Fruit fly (Drosophila melanogaster) whole organism, embryonic: ENCODE results near the gene drn.

Experiments used
- CG10274 ChIP-seq: fragments of 200-800 bp; sonication (Bioruptor generic); optimal IDR thresholded peaks from 3 replicates; lab custom pipeline; 2017; ENCODE audit warnings: missing biosample characterization, mild to moderate bottlenecking, missing genetic modification characterization
- CG10462 ChIP-seq: fragments of 200-800 bp; sonication (Bioruptor generic); optimal IDR thresholded peaks from 2 replicates; lab custom pipeline; 2016; ENCODE audit warnings: missing biosample characterization, missing genetic modification characterization
- CG11247 ChIP-seq: fragments of 200-800 bp; sonication (Bioruptor generic); IDR thresholded peaks from 2 replicates; pipeline ENCODE4 v1.3.6; 2022; ENCODE audit warnings: missing biosample characterization, missing genetic modification characterization
- CG1233 ChIP-seq: fragments of 200-800 bp; sonication (Bioruptor generic); optimal IDR thresholded peaks from 4 replicates; lab custom pipeline; 2018; ENCODE audit warnings: missing biosample characterization, mild to moderate bottlenecking, missing genetic modification characterization
- CG13287 ChIP-seq: fragments of 200-800 bp; sonication (Bioruptor generic); IDR thresholded peaks from 2 replicates; pipeline ENCODE4 v1.3.6; 2022; ENCODE audit warnings: missing biosample characterization, missing genetic modification characterization; ENCODE audit not compliant: partially characterized antibody
- CG15479 ChIP-seq: fragments of 200-800 bp; sonication (Bioruptor generic); optimal IDR thresholded peaks from 3 replicates; lab custom pipeline; 2019; ENCODE audit warnings: missing biosample characterization, mild to moderate bottlenecking, missing genetic modification characterization, moderate library complexity
- CG15696 ChIP-seq: fragments of 200-800 bp; sonication (Bioruptor generic); optimal IDR thresholded peaks from 2 replicates; lab custom pipeline; 2019; ENCODE audit warnings: missing biosample characterization, mild to moderate bottlenecking, missing genetic modification characterization, moderate library complexity
- CG1647 ChIP-seq: fragments of 200-800 bp; sonication (Bioruptor generic); optimal IDR thresholded peaks from 3 replicates; lab custom pipeline; 2016; ENCODE audit warnings: missing biosample characterization, missing genetic modification characterization
- CG2202 ChIP-seq: fragments of 200-800 bp; sonication (Bioruptor generic); optimal IDR thresholded peaks from 2 replicates; lab custom pipeline; 2018; ENCODE audit warnings: missing biosample characterization, mild to moderate bottlenecking, missing genetic modification characterization
- CG3065 ChIP-seq: fragments of 200-800 bp; sonication (Bioruptor generic); optimal IDR thresholded peaks from 2 replicates; lab custom pipeline; 2016; ENCODE audit warnings: missing biosample characterization, missing genetic modification characterization
- CG34376 ChIP-seq: fragments of 200-800 bp; sonication (Bioruptor generic); optimal IDR thresholded peaks from 2 replicates; lab custom pipeline; 2018; ENCODE audit warnings: missing biosample characterization, mild to moderate bottlenecking, missing genetic modification characterization
- CG4424 ChIP-seq: fragments of 200-800 bp; sonication (Bioruptor generic); optimal IDR thresholded peaks from 3 replicates; lab custom pipeline; 2016; ENCODE audit warnings: missing biosample characterization, missing genetic modification characterization
- CG5953 ChIP-seq: fragments of 200-800 bp; sonication (Bioruptor generic); IDR thresholded peaks from 2 replicates; pipeline ENCODE4 v1.3.6; 2022; ENCODE audit warnings: missing biosample characterization, missing genetic modification characterization
- CG7745 ChIP-seq: fragments of 200-800 bp; sonication (Bioruptor generic); optimal IDR thresholded peaks from 2 replicates; lab custom pipeline; 2018; ENCODE audit warnings: missing biosample characterization, mild to moderate bottlenecking, missing genetic modification characterization, moderate library complexity
- CG8944 ChIP-seq: fragments of 200-800 bp; sonication (Bioruptor generic); optimal IDR thresholded peaks from 3 replicates; lab custom pipeline; 2016; ENCODE audit warnings: missing biosample characterization, missing genetic modification characterization
- CG9609 ChIP-seq: fragments of 200-800 bp; sonication (Bioruptor generic); optimal IDR thresholded peaks from 3 replicates; lab custom pipeline; 2016; ENCODE audit warnings: missing biosample characterization, missing genetic modification characterization
- Dbx ChIP-seq: fragments of 200-800 bp; sonication (Bioruptor generic); IDR thresholded peaks from 3 replicates; pipeline ENCODE4 v1.3.6; 2022; ENCODE audit warnings: missing biosample characterization, missing genetic modification characterization
- E2f1 ChIP-seq: fragments of 200-800 bp; sonication (Bioruptor generic); IDR thresholded peaks from 2 replicates; pipeline ENCODE4 v1.3.6; 2022; ENCODE audit warnings: missing biosample characterization, missing genetic modification characterization
- Elba2 ChIP-seq: fragments of 200-800 bp; sonication (Bioruptor generic); optimal IDR thresholded peaks from 3 replicates; lab custom pipeline; 2016; ENCODE audit warnings: missing biosample characterization, missing genetic modification characterization
- Gsc ChIP-seq: fragments of 200-800 bp; sonication (Bioruptor generic); IDR thresholded peaks from 2 replicates; pipeline ENCODE4 v1.3.6; 2022; ENCODE audit warnings: missing biosample characterization, missing genetic modification characterization
- Kr ChIP-seq: fragments of 200-800 bp; sonication (Bioruptor generic); optimal IDR thresholded peaks from 2 replicates; lab custom pipeline; 2017; ENCODE audit warnings: missing biosample characterization, mild to moderate bottlenecking, missing genetic modification characterization
- NC2β ChIP-seq: fragments of 200-800 bp; sonication (Bioruptor generic); optimal IDR thresholded peaks from 2 replicates; lab custom pipeline; 2016; ENCODE audit warnings: missing biosample characterization, missing genetic modification characterization
- Nf-YA ChIP-seq: fragments of 200-800 bp; sonication (Bioruptor generic); IDR thresholded peaks from 2 replicates; pipeline ENCODE4 v1.3.6; 2022; ENCODE audit warnings: missing biosample characterization, missing genetic modification characterization
- Side ChIP-seq: fragments of 200-800 bp; sonication (Bioruptor generic); optimal IDR thresholded peaks from 2 replicates; lab custom pipeline; 2016; ENCODE audit warnings: missing biosample characterization, missing genetic modification characterization
- Sox100B ChIP-seq: fragments of 200-800 bp; sonication (Bioruptor generic); optimal IDR thresholded peaks from 3 replicates; lab custom pipeline; 2018; ENCODE audit warnings: missing biosample characterization, mild to moderate bottlenecking, missing genetic modification characterization
- Spps ChIP-seq: fragments of 200-800 bp; sonication (Bioruptor generic); optimal IDR thresholded peaks from 2 replicates; lab custom pipeline; 2018; ENCODE audit warnings: missing biosample characterization, mild to moderate bottlenecking, missing genetic modification characterization
- Ssrp ChIP-seq: fragments of 200-800 bp; sonication (Bioruptor generic); optimal IDR thresholded peaks from 2 replicates; lab custom pipeline; 2018; ENCODE audit warnings: missing biosample characterization, mild to moderate bottlenecking, missing genetic modification characterization, moderate library complexity
- Xrp1 ChIP-seq: fragments of 200-800 bp; sonication (Bioruptor generic); IDR thresholded peaks from 2 replicates; pipeline ENCODE4 v1.3.6; 2022; ENCODE audit warnings: missing biosample characterization, missing genetic modification characterization
- bcd ChIP-seq: fragments of 200-800 bp; sonication (Bioruptor generic); optimal IDR thresholded peaks from 2 replicates; lab custom pipeline; 2017; ENCODE audit warnings: missing biosample characterization, mild to moderate bottlenecking, missing genetic modification characterization
- caup ChIP-seq: fragments of 200-800 bp; sonication (Bioruptor generic); optimal IDR thresholded peaks from 3 replicates; lab custom pipeline; 2017; ENCODE audit warnings: missing biosample characterization, mild to moderate bottlenecking, missing genetic modification characterization, moderate library complexity; ENCODE audit not compliant: severe bottlenecking
- dan ChIP-seq: fragments of 200-800 bp; sonication (Bioruptor generic); IDR thresholded peaks from 2 replicates; pipeline ENCODE4 v1.3.6; 2022; ENCODE audit warnings: missing biosample characterization, missing genetic modification characterization
- fd3F ChIP-seq: fragments of 200-800 bp; sonication (Bioruptor generic); optimal IDR thresholded peaks from 2 replicates; lab custom pipeline; 2018; ENCODE audit warnings: missing biosample characterization, mild to moderate bottlenecking, missing genetic modification characterization, moderate library complexity
- gcm2 ChIP-seq: fragments of 200-800 bp; sonication (Bioruptor generic); optimal IDR thresholded peaks from 2 replicates; lab custom pipeline; 2016; ENCODE audit warnings: missing biosample characterization, missing genetic modification characterization
- grn ChIP-seq: fragments of 200-800 bp; sonication (Bioruptor generic); optimal IDR thresholded peaks from 3 replicates; lab custom pipeline; 2017; ENCODE audit warnings: missing biosample characterization, missing genetic modification characterization
- gsb ChIP-seq: fragments of 200-800 bp; sonication (Bioruptor generic); IDR thresholded peaks from 2 replicates; pipeline ENCODE4 v1.3.6; 2022; ENCODE audit warnings: missing biosample characterization, missing genetic modification characterization
- hth ChIP-seq: fragments of >200 bp; optimal IDR thresholded peaks from 2 replicates; lab custom pipeline; 2017; ENCODE audit warnings: inconsistent platforms
- jigr1 ChIP-seq: fragments of 200-800 bp; sonication (Bioruptor generic); IDR thresholded peaks from 3 replicates; pipeline ENCODE4 v1.3.6; 2022; ENCODE audit warnings: missing biosample characterization, missing genetic modification characterization
- mirr ChIP-seq: fragments of 200-800 bp; sonication (Bioruptor generic); optimal IDR thresholded peaks from 3 replicates; lab custom pipeline; 2018; ENCODE audit warnings: missing biosample characterization, mild to moderate bottlenecking, missing genetic modification characterization
- mld ChIP-seq: fragments of 200-800 bp; sonication (Bioruptor generic); IDR thresholded peaks from 3 replicates; pipeline ENCODE4 v1.3.6; 2022; ENCODE audit warnings: missing biosample characterization, missing genetic modification characterization; ENCODE audit not compliant: partially characterized antibody
- nom ChIP-seq: fragments of 200-800 bp; sonication (Bioruptor generic); optimal IDR thresholded peaks from 2 replicates; lab custom pipeline; 2017; ENCODE audit warnings: missing biosample characterization, missing genetic modification characterization, mild to moderate bottlenecking, moderate library complexity, missing genetic modification reagents
- odd ChIP-seq: fragments of 200-800 bp; sonication (Bioruptor generic); optimal IDR thresholded peaks from 2 replicates; lab custom pipeline; 2017; ENCODE audit warnings: missing biosample characterization, mild to moderate bottlenecking, missing genetic modification characterization
- pzg ChIP-seq: fragments of 200-800 bp; sonication (Bioruptor generic); optimal IDR thresholded peaks from 3 replicates; lab custom pipeline; 2018; ENCODE audit warnings: missing biosample characterization, mild to moderate bottlenecking, missing genetic modification characterization, moderate library complexity
- sd ChIP-seq: fragments of 200-800 bp; sonication (Bioruptor generic); optimal IDR thresholded peaks from 3 replicates; lab custom pipeline; 2018; ENCODE audit warnings: missing biosample characterization, mild to moderate bottlenecking, missing genetic modification characterization, moderate library complexity
- sens-2 ChIP-seq: fragments of 200-800 bp; sonication (Bioruptor generic); IDR thresholded peaks from 2 replicates; pipeline ENCODE4 v1.3.6; 2022; ENCODE audit warnings: missing biosample characterization, missing genetic modification characterization
- sob ChIP-seq: fragments of 200-800 bp; sonication (Bioruptor generic); IDR thresholded peaks from 2 replicates; pipeline ENCODE4 v1.3.6; 2022; ENCODE audit warnings: missing biosample characterization, missing genetic modification characterization
- sqz ChIP-seq: fragments of 200-800 bp; sonication (Bioruptor generic); optimal IDR thresholded peaks from 3 replicates; lab custom pipeline; 2018; ENCODE audit warnings: missing biosample characterization, mild to moderate bottlenecking, missing genetic modification characterization
- sr ChIP-seq: fragments of 200-800 bp; sonication (Bioruptor generic); IDR thresholded peaks from 3 replicates; pipeline ENCODE4 v1.3.6; 2022; ENCODE audit warnings: missing biosample characterization, missing genetic modification characterization
- vfl ChIP-seq: fragments of 200-800 bp; sonication (Bioruptor generic); optimal IDR thresholded peaks from 2 replicates; lab custom pipeline; 2016; ENCODE audit warnings: missing biosample characterization, missing genetic modification characterization
- z ChIP-seq: fragments of 200-800 bp; sonication (Bioruptor generic); IDR thresholded peaks from 3 replicates; pipeline ENCODE4 v1.3.6; 2022; ENCODE audit warnings: missing biosample characterization, missing genetic modification characterization
- zen ChIP-seq: fragments of 200-800 bp; sonication (Bioruptor generic); optimal IDR thresholded peaks from 3 replicates; lab custom pipeline; 2018; ENCODE audit warnings: missing biosample characterization, mild to moderate bottlenecking, missing genetic modification characterization, moderate library complexity

drn gene

dm6 chr3R:9340425-9341188 lies 591 bp downstream of the drn start (continued):
- TF ChIP-seq CG9609 (GFP tag; lab: Kevin White, UChicago) (peak; percentile 67), CG8944 (GFP tag; lab: Kevin White, UChicago) (peak; percentile 61), bcd (GFP tag; lab: Kevin White, UChicago) (peak; percentile 92), odd (peak; percentile 85), jigr1 (GFP tag; lab: Robert Waterston, UW) (no peak; the same call in 2 of the 3 replicates), E2f1 (GFP tag; lab: Robert Waterston, UW) (peak; percentile 75), CG15479 (peak; percentile 21), pzg (GFP tag; lab: Kevin White, UChicago) (peak; percentile 13), sr (GFP tag; lab: Robert Waterston, UW) (no peak), hth (lab: Kevin White, UChicago) (no peak), CG4424 (GFP tag; lab: Kevin White, UChicago) (peak; percentile 89), sd (peak; percentile 60), sob (GFP tag; lab: Robert Waterston, UW) (peak; percentile 87), vfl (GFP tag; lab: Kevin White, UChicago) (peak; percentile 71), Dbx (GFP tag; lab: Robert Waterston, UW) (peak; percentile 78; the same call in 2 of the 3 replicates), gsb (GFP tag; lab: Robert Waterston, UW) (peak; percentile 75), CG2202 (peak; percentile 78), Elba2 (GFP tag; lab: Kevin White, UChicago) (no peak), Gsc (GFP tag; lab: Robert Waterston, UW) (no peak), sens-2 (GFP tag; lab: Robert Waterston, UW) (no peak), Nf-YA (GFP tag; lab: Robert Waterston, UW) (peak; percentile 41; the same call in 1 of the 2 replicates), z (GFP tag; lab: Robert Waterston, UW) (no peak; the same call in 2 of the 3 replicates), CG13287 (GFP tag; lab: Robert Waterston, UW) (no peak), dan (GFP tag; lab: Robert Waterston, UW) (no peak), caup (GFP tag; lab: Kevin White, UChicago) (peak; percentile 87), Xrp1 (GFP tag; lab: Robert Waterston, UW) (peak; percentile 83; the same call in 1 of the 2 replicates), CG5953 (GFP tag; lab: Robert Waterston, UW) (no peak), Kr (GFP tag; lab: Kevin White, UChicago) (peak; percentile 26), CG3065 (peak; percentile 71), CG1647 (GFP tag; lab: Kevin White, UChicago) (peak; percentile 51), Spps (tag; lab: Kevin White, UChicago) (peak; percentile 69), Ssrp (peak; percentile 90), Sox100B (peak; percentile 94), CG15696 (peak; percentile 85), CG11247 (GFP tag; lab: Robert Waterston, UW) (peak; percentile 57), CG34376 (GFP tag; lab: Kevin White, UChicago) (no peak), NC2β (GFP tag; lab: Kevin White, UChicago) (peak; percentile 41), nom (GFP tag; lab: Kevin White, UChicago) (peak; percentile 49), grn (no peak), CG10274 (peak; percentile 85), mirr (GFP tag; lab: Kevin White, UChicago) (peak; percentile 73), zen (tag; lab: Kevin White, UChicago) (peak; percentile 81), CG1233 (GFP tag; lab: Kevin White, UChicago) (peak; percentile 92), Side (peak; percentile 69), gcm2 (GFP tag; lab: Kevin White, UChicago) (no peak), CG7745 (tag; lab: Kevin White, UChicago) (no peak), mld (GFP tag; lab: Robert Waterston, UW) (no peak), sqz (GFP tag; lab: Kevin White, UChicago) (peak; percentile 78), fd3F (peak; percentile 89), CG10462 (peak; percentile 72)
